Worm (Caenorhabditis elegans): Measurements from ENCODE around the gene fbxa-73.

Gene fbxa-73

DNA sequence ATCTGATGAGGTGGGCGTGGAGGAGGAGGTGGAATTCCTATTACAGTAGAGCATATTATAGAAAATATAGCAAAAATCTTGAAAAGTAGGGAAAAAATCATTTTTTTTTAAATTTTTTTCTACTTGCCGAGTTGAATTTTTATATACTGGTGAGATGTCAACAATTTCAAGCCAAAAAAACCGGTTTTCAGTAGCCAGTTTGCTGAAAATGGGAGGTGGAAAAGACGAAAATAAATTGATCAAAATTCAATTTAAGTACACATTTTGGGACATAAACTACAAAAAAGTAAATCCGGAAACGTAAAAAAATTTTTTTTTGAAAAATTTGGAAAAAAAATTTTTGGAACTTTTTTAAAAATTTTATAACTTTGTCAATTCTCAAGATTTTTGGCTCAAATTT, 26.2 kb downstream of the fbxa-73 start, which contains the start of gene Y54F10BM.23:
TSS of gene Y54F10BM.23 (minus strand) at position 101 of the 400 bp plus-strand sequence.
- no peak for TF ChIP-seq ZK546.5 (tag; optimal IDR thresholded peaks at IDR 0.05)
- no peak for TF ChIP-seq crh-2 (tag; optimal IDR thresholded peaks at IDR 0.05)
- no peak for TF ChIP-seq Y55F3AM.14 (GFP tag; optimal IDR thresholded peaks at IDR 0.05)
- no peak for TF ChIP-seq mab-5 (tag; optimal IDR thresholded peaks at IDR 0.05)
- no peak for TF ChIP-seq nhr-21 (tag; optimal IDR thresholded peaks at IDR 0.05)
- no peak for TF ChIP-seq unc-39 (tag; optimal IDR thresholded peaks at IDR 0.05)
- TF ChIP-seq skn-1 (tag; optimal IDR thresholded peaks at IDR 0.05): no peak
- no peak for TF ChIP-seq lin-11 (tag; optimal IDR thresholded peaks at IDR 0.05)

ce11 chrIII:2280569-2280968, 27.3 kb downstream of the fbxa-73 start, which contains the start of gene Y54F10BM.22:
Y54F10BM.22 (plus strand) TSS chrIII:2280899.
- TF ChIP-seq lin-11 (tag; optimal IDR thresholded peaks at IDR 0.05): no peak
- peak; percentile 60 for TF ChIP-seq nhr-25 (tag; optimal IDR thresholded peaks at IDR 0.05)
- peak; percentile 59 for TF ChIP-seq sma-3 (GFP tag; optimal IDR thresholded peaks at IDR 0.05)

- TF ChIP-seq aly-2 (tag; optimal IDR thresholded peaks at IDR 0.05) (no peak), nhr-21 (tag; optimal IDR thresholded peaks at IDR 0.05) (no peak), unc-39 (tag; optimal IDR thresholded peaks at IDR 0.05) (no peak), ztf-1 (GFP tag; conservative IDR thresholded peaks at IDR 0.05) (no peak), sma-9 (GFP tag; optimal IDR thresholded peaks at IDR 0.05) (no peak), sma-9 (tag; optimal IDR thresholded peaks at IDR 0.05) (no peak), mab-5 (tag; optimal IDR thresholded peaks at IDR 0.05) (no peak), gmeb-1 (tag; optimal IDR thresholded peaks at IDR 0.05) (no peak), lsy-2 (tag; optimal IDR thresholded peaks at IDR 0.05) (no peak), unc-55 (GFP tag; optimal IDR thresholded peaks at IDR 0.05) (no peak), mbf-1 (tag; optimal IDR thresholded peaks at IDR 0.05) (no peak), lin-39 (tag; optimal IDR thresholded peaks at IDR 0.05) (no peak), Y55F3AM.14 (GFP tag; optimal IDR thresholded peaks at IDR 0.05) (no peak), lin-13 (GFP tag; optimal IDR thresholded peaks at IDR 0.05) (no peak)
Observed at ce11 chrIII:2281975-2282957, 29.0 kb downstream of the fbxa-73 start, which contains the start of gene Y54F10BM.3. Y54F10BM.3 (plus strand) TSS chrIII:2282025.

ce11 chrIII:2283341-2283847, 30.1 kb downstream of the fbxa-73 start:
- TF ChIP-seq nhr-12 (tag; optimal IDR thresholded peaks at IDR 0.05): no peak
- TF ChIP-seq alr-1 (tag; optimal IDR thresholded peaks at IDR 0.05): no peak
- TF ChIP-seq mab-5 (tag; optimal IDR thresholded peaks at IDR 0.05): no peak
- no peak for TF ChIP-seq mbf-1 (tag; optimal IDR thresholded peaks at IDR 0.05)
- TF ChIP-seq sma-9 (GFP tag; optimal IDR thresholded peaks at IDR 0.05): no peak
- TF ChIP-seq sma-9 (tag; optimal IDR thresholded peaks at IDR 0.05): no peak
- no peak for TF ChIP-seq ztf-11 (tag; optimal IDR thresholded peaks at IDR 0.05)
- no peak for TF ChIP-seq F13H6.1 (tag; optimal IDR thresholded peaks at IDR 0.05)
- TF ChIP-seq nhr-11 (tag; optimal IDR thresholded peaks at IDR 0.05): no peak

- TF ChIP-seq snpc-4 (tag; optimal IDR thresholded peaks at IDR 0.05) (no peak), gmeb-1 (tag; optimal IDR thresholded peaks at IDR 0.05) (no peak), mab-5 (tag; optimal IDR thresholded peaks at IDR 0.05) (no peak), lsy-2 (tag; optimal IDR thresholded peaks at IDR 0.05) (no peak)
Observed at ce11 chrIII:2288261-2288660, 35.0 kb downstream of the fbxa-73 start.

DNA sequence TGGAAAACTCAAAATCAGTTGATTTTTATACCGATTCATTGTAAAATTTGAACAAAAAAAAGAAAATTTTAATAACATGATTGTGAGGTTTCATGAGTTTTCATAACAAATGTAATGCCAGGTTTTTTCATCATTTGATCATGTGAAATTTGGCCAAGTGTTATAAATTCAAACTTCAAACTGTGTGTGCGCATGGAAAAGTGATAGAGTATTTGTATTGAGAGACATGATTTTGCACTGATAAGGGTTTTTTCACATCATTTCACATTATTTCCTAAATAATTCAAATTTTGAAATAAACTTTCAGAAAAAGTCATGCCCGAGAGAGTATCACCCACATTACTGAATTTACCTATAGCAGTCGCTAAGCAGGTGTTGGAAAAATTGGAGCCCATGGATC, 37.9 kb downstream of the fbxa-73 start, which contains the start of gene fbxa-219:
TSS of gene fbxa-219 (plus strand) at position 277 of the 400 bp plus-strand sequence.
- no peak for TF ChIP-seq nhr-12 (tag; optimal IDR thresholded peaks at IDR 0.05)
- no peak for TF ChIP-seq skn-1 (tag; optimal IDR thresholded peaks at IDR 0.05)
- no peak for TF ChIP-seq ceh-82 (tag; optimal IDR thresholded peaks at IDR 0.05)
- no peak for TF ChIP-seq F13H6.1 (tag; optimal IDR thresholded peaks at IDR 0.05)
- TF ChIP-seq crh-2 (tag; optimal IDR thresholded peaks at IDR 0.05): peak; percentile 7
- peak; percentile 13 for TF ChIP-seq fos-1 (tag; optimal IDR thresholded peaks at IDR 0.05)

Measured in whole organism, L2 larva.